Fruit fly (Drosophila melanogaster): ENCODE results near the gene Cda5.

DNA sequence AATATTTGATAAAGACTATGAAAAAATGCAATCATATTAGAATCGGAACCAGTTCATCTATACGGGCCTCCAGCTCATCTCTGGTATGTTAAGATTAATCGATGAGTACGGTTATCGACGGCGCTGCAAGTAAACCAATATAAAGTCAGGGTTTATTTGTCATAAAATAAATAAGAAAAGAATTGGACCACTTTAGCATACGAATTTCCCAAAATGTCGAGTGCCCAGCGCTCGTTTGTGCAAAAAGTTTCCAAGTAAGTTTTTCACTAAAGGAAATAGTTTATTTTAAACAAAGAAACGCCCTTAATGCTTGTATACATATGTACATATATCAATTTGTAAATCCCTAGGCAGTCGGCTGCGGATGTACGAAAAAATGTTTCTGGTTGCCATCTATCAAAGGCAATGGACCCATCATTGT, 29.4 kb upstream of the Cda5 start, which contains the start of gene Zir:
- no peak for TF ChIP-seq insv (optimal IDR thresholded peaks at IDR 0.05)
- TF ChIP-seq Sin3A (optimal IDR thresholded peaks at IDR 0.05): no peak
- TF ChIP-seq Myc (optimal IDR thresholded peaks at IDR 0.05): no peak
